Worm (Caenorhabditis elegans) whole organism, L1 larva: ENCODE data around the gene hlh-3.

Experiments used
- dsc-1 ChIP-seq: sonication (generic microtip); optimal IDR thresholded peaks from 2 replicates; lab custom pipeline; 2016; ENCODE audit warnings: mild to moderate bottlenecking, missing genetic modification characterization, missing compliant biosample characterization
- fkh-10 ChIP-seq: sonication (generic microtip); optimal IDR thresholded peaks from 2 replicates; lab custom pipeline; 2017; ENCODE audit warnings: missing biosample characterization, missing genetic modification reagents, missing genetic modification characterization
- unc-98 ChIP-seq: fragments of 200-800 bp; sonication (Bioruptor generic); IDR thresholded peaks from 2 replicates; pipeline ENCODE4 v1.3.6; 2022; ENCODE audit warnings: missing genetic modification characterization, missing compliant biosample characterization

Gene hlh-3

DNA sequence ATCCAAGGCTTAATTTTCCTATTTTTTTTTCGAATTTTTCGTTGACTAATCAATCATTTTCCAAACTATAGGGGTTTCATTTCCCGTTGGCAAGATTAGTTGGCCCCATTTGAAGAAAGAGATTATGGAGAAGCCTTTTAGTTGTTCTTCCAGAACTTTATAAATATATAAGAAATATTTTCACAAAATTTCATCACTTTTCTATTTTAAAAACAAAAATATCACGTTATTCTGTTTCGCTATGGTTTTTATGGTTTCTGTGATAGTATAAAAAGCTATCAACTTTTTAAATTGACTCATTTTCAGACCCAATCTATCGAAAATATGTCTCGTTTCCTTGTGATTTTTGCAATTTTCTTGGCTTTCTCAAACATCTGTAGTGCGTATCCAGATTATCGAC, 49.5 kb downstream of the hlh-3 start, which contains the start of gene nlp-78:
Gene nlp-78 (plus strand): TSS at position 301 of the 400 bp plus-strand sequence.
- TF ChIP-seq fkh-10 (GFP tag; lab: Kevin White, UChicago) (no peak), dsc-1 (tag; lab: Kevin White, UChicago) (no peak), unc-98 (GFP tag; lab: Robert Waterston, UW) (no peak)
